Worm (Caenorhabditis elegans) whole organism, L4/young adult: ENCODE results near the gene T01D3.3.

ENCODE experiments used
- W03F9.2 ChIP-seq: fragments of 150-350 bp; optimal IDR thresholded peaks from 2 replicates; lab custom pipeline; 2014; ENCODE audit warnings: missing biosample characterization, missing genetic modification characterization
- him-1 ChIP-seq: sonication (generic microtip); optimal IDR thresholded peaks from 2 replicates; lab custom pipeline; 2016; ENCODE audit warnings: missing genotype, missing genetic modification reagents, missing genetic modification characterization, missing compliant biosample characterization

DNA sequence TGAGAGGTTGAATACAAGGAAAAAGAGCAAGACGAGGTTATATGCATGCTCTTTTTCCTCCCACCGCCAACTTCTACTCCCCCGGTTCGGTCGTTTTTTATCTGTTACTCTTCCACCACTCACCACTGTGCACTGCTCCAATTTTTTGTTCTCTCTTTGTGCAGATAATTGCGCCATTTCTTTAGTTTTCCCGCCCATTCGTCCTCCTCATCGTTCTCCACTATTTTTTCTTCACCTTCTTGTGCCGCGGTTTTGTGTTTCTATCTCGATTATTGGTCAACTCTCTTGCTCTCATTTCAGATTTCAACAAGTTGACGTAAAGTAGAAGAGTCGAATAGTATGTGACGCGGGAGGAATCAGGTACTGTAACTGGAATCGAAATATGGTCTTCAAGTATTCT is 14.5 kb upstream of the T01D3.3 start, which contains the start of gene T01D3.1:
- TF ChIP-seq him-1 (no peak), W03F9.2 (tag; lab: Kevin White, UChicago) (no peak)
